Worm (Caenorhabditis elegans): ENCODE data around the gene R07E5.5.

ce11 chrIII:4417956-4418355 is 20.7 kb downstream of the R07E5.5 start, which contains the start of the genes R07E5.19 and pdcd-2:
- TF ChIP-seq him-1 (tag; optimal IDR thresholded peaks at IDR 0.05) (no peak), dao-5 (tag; optimal IDR thresholded peaks at IDR 0.05) (no peak), W03F9.2 (tag; optimal IDR thresholded peaks at IDR 0.05) (no peak)
